Worm (Caenorhabditis elegans) whole organism, young adult: ENCODE data around the gene ztf-9.
A peak's percentile ranks its signal among the peaks of the same experiment; 100 is the strongest.

Experiments used
- B0019.2 ChIP-seq: fragments of 200-800 bp; sonication (Bioruptor generic); conservative IDR thresholded peaks from 2 replicates; pipeline ENCODE4 v1.3.6; 2022; ENCODE audit warnings: missing genetic modification reagents, missing genetic modification characterization, missing compliant biosample characterization
- B0336.3 ChIP-seq: fragments of 200-800 bp; sonication (Bioruptor generic); IDR thresholded peaks from 2 replicates; pipeline ENCODE4 v1.3.6; 2022; ENCODE audit warnings: missing genetic modification characterization, missing compliant biosample characterization
- C17E4.6 ChIP-seq: fragments of 200-800 bp; sonication (Bioruptor generic); IDR thresholded peaks from 2 replicates; pipeline ENCODE4 v1.3.6; 2022; ENCODE audit warnings: missing genetic modification reagents, missing genetic modification characterization, missing compliant biosample characterization
- F33H1.4 ChIP-seq: fragments of 200-800 bp; sonication (Bioruptor generic); IDR thresholded peaks from 2 replicates; pipeline ENCODE4 v1.3.6; 2022; ENCODE audit warnings: missing genetic modification reagents, missing genetic modification characterization, missing compliant biosample characterization
- F52B5.7 ChIP-seq: sonication (generic microtip); optimal IDR thresholded peaks from 2 replicates; lab custom pipeline; 2016; ENCODE audit warnings: mild to moderate bottlenecking, missing genetic modification characterization, missing compliant biosample characterization
- K11D2.4 ChIP-seq: fragments of 200-800 bp; sonication (Bioruptor generic); IDR thresholded peaks from 2 replicates; pipeline ENCODE4 v1.3.6; 2022; ENCODE audit warnings: missing genetic modification reagents, missing genetic modification characterization, missing compliant biosample characterization
- K12H6.12 ChIP-seq: fragments of 200-800 bp; sonication (Bioruptor generic); optimal IDR thresholded peaks from 2 replicates; lab custom pipeline; 2018; ENCODE audit warnings: mild to moderate bottlenecking, missing genetic modification characterization, missing compliant biosample characterization
- T07F8.4 ChIP-seq: sonication (generic microtip); optimal IDR thresholded peaks from 2 replicates; lab custom pipeline; 2016; ENCODE audit warnings: mild to moderate bottlenecking, missing genetic modification characterization, moderate library complexity, missing compliant biosample characterization
- Y53G8AR.9 ChIP-seq: fragments of 200-800 bp; sonication (Bioruptor generic); conservative IDR thresholded peaks from 2 replicates; pipeline ENCODE4 v1.3.6; 2022; ENCODE audit warnings: missing genetic modification reagents, missing genetic modification characterization, missing compliant biosample characterization
- Y79H2A.3 ChIP-seq: fragments of 200-800 bp; sonication (Bioruptor generic); conservative IDR thresholded peaks from 2 replicates; pipeline ENCODE4 v1.3.6; 2022; ENCODE audit warnings: missing genetic modification reagents, missing genetic modification characterization, missing compliant biosample characterization
- aptf-2 ChIP-seq: fragments of 200-800 bp; sonication (Bioruptor generic); conservative IDR thresholded peaks from 2 replicates; pipeline ENCODE4 v1.3.6; 2022; ENCODE audit warnings: missing genetic modification reagents, missing genetic modification characterization, missing compliant biosample characterization
- athp-1 ChIP-seq: sonication (generic microtip); optimal IDR thresholded peaks from 2 replicates; lab custom pipeline; 2017; ENCODE audit warnings: mild to moderate bottlenecking, missing genetic modification characterization, missing compliant biosample characterization
- attf-6 ChIP-seq: fragments of 200-800 bp; sonication (Bioruptor generic); IDR thresholded peaks from 2 replicates; pipeline ENCODE4 v1.3.6; 2022; ENCODE audit warnings: missing genetic modification reagents, missing genetic modification characterization, missing compliant biosample characterization
- bed-1 ChIP-seq: fragments of 200-800 bp; sonication (Bioruptor generic); IDR thresholded peaks from 2 replicates; pipeline ENCODE4 v1.3.6; 2022; ENCODE audit warnings: missing genetic modification reagents, missing genetic modification characterization, missing compliant biosample characterization
- bed-2 ChIP-seq: fragments of 200-800 bp; sonication (Bioruptor generic); IDR thresholded peaks from 2 replicates; pipeline ENCODE4 v1.3.6; 2022; ENCODE audit warnings: missing genetic modification reagents, missing genetic modification characterization, missing compliant biosample characterization
- ccch-3 ChIP-seq: fragments of 200-800 bp; sonication (Bioruptor generic); optimal IDR thresholded peaks from 2 replicates; lab custom pipeline; 2018; ENCODE audit warnings: mild to moderate bottlenecking, missing genetic modification characterization, missing compliant biosample characterization
- ceh-100 ChIP-seq: fragments of 200-800 bp; sonication (Bioruptor generic); IDR thresholded peaks from 2 replicates; pipeline ENCODE4 v1.3.6; 2022; ENCODE audit warnings: missing genetic modification reagents, missing genetic modification characterization, missing compliant biosample characterization
- ceh-79 ChIP-seq: sonication (generic microtip); optimal IDR thresholded peaks from 2 replicates; lab custom pipeline; 2017; ENCODE audit warnings: mild to moderate bottlenecking, missing genetic modification characterization, missing compliant biosample characterization
- ceh-91 ChIP-seq: fragments of 200-800 bp; sonication (Bioruptor generic); IDR thresholded peaks from 2 replicates; pipeline ENCODE4 v1.3.6; 2022; ENCODE audit warnings: missing genetic modification reagents, missing genetic modification characterization, missing compliant biosample characterization
- dpl-1 ChIP-seq: fragments of 150-350 bp; optimal IDR thresholded peaks from 2 replicates; lab custom pipeline; 2014; ENCODE audit warnings: missing biosample characterization, missing genetic modification reagents, missing genetic modification characterization
- efl-1 ChIP-seq: fragments of 150-350 bp; optimal IDR thresholded peaks from 2 replicates; lab custom pipeline; 2014; ENCODE audit warnings: missing biosample characterization, missing genetic modification reagents, missing genetic modification characterization
- egl-44 ChIP-seq: fragments of 200-800 bp; sonication (Bioruptor generic); IDR thresholded peaks from 2 replicates; pipeline ENCODE4 v1.3.6; 2022; ENCODE audit warnings: missing genetic modification reagents, missing genetic modification characterization, missing compliant biosample characterization
- him-1 ChIP-seq: sonication (generic microtip); optimal IDR thresholded peaks from 2 replicates; lab custom pipeline; 2016; ENCODE audit warnings: missing genotype, missing genetic modification reagents, missing genetic modification characterization, missing compliant biosample characterization
- hlh-12 ChIP-seq: sonication (generic microtip); optimal IDR thresholded peaks from 2 replicates; lab custom pipeline; 2016; ENCODE audit warnings: missing genetic modification characterization, missing compliant biosample characterization
- hlh-26 ChIP-seq: fragments of 200-800 bp; sonication (Bioruptor generic); conservative IDR thresholded peaks from 2 replicates; pipeline ENCODE4 v1.3.6; 2022; ENCODE audit warnings: missing genetic modification reagents, missing genetic modification characterization, missing compliant biosample characterization
- hmg-1.2 ChIP-seq: fragments of 200-800 bp; sonication (Bioruptor generic); IDR thresholded peaks from 2 replicates; pipeline ENCODE4 v1.3.6; 2022; ENCODE audit warnings: missing genetic modification reagents, missing genetic modification characterization, missing compliant biosample characterization
- hrde-1 ChIP-seq: sonication (generic microtip); optimal IDR thresholded peaks from 2 replicates; lab custom pipeline; 2016; ENCODE audit warnings: missing genetic modification characterization, mild to moderate bottlenecking, missing compliant biosample characterization, moderate library complexity, missing genotype, missing genetic modification reagents, borderline replicate concordance
- lag-1 ChIP-seq: fragments of 200-800 bp; sonication (Bioruptor generic); IDR thresholded peaks from 2 replicates; pipeline ENCODE4 v1.3.6; 2022; ENCODE audit warnings: missing genetic modification reagents, missing genetic modification characterization, missing compliant biosample characterization
- lin-35 ChIP-seq, 3 experiments: fragments of 150-350 bp in 2 of 3; sonication (generic microtip) in 1 of 3; optimal IDR thresholded peaks; 2 replicates each; lab custom pipeline; 2014 to 2018; ENCODE audit warnings: missing biosample characterization in 3 of 3, missing genetic modification characterization in 3 of 3, missing genetic modification reagents in 3 of 3
- lin-54 ChIP-seq: fragments of 200-800 bp; sonication (Bioruptor generic); optimal IDR thresholded peaks from 2 replicates; lab custom pipeline; 2018; ENCODE audit warnings: mild to moderate bottlenecking, missing genetic modification characterization, missing compliant biosample characterization
- madf-10 ChIP-seq: sonication (generic microtip); optimal IDR thresholded peaks from 2 replicates; lab custom pipeline; 2016; ENCODE audit warnings: mild to moderate bottlenecking, missing genetic modification characterization, missing compliant biosample characterization
- madf-3 ChIP-seq: fragments of 200-800 bp; sonication (Bioruptor generic); IDR thresholded peaks from 2 replicates; pipeline ENCODE4 v1.3.6; 2022; ENCODE audit warnings: missing genetic modification reagents, missing genetic modification characterization, missing compliant biosample characterization
- mcd-1 ChIP-seq: fragments of 200-800 bp; sonication (Bioruptor generic); IDR thresholded peaks from 2 replicates; pipeline ENCODE4 v1.3.6; 2022; ENCODE audit warnings: missing genetic modification reagents, missing genetic modification characterization, missing compliant biosample characterization
- nfya-1 ChIP-seq: sonication (generic microtip); optimal IDR thresholded peaks from 2 replicates; lab custom pipeline; 2017; ENCODE audit warnings: antibody characterized with exemption, missing compliant biosample characterization, missing genetic modification characterization, borderline replicate concordance; ENCODE audit not compliant: insufficient read depth
- nhr-179 ChIP-seq: sonication (generic microtip); optimal IDR thresholded peaks from 2 replicates; lab custom pipeline; 2016; ENCODE audit warnings: mild to moderate bottlenecking, missing genetic modification characterization, missing compliant biosample characterization
- nhr-27 ChIP-seq: fragments of 200-800 bp; sonication (Bioruptor generic); optimal IDR thresholded peaks from 2 replicates; lab custom pipeline; 2018; ENCODE audit warnings: mild to moderate bottlenecking, missing genetic modification characterization, moderate library complexity, missing compliant biosample characterization
- pbrm-1 ChIP-seq: fragments of 200-800 bp; sonication (Bioruptor generic); IDR thresholded peaks from 2 replicates; pipeline ENCODE4 v1.3.6; 2022; ENCODE audit warnings: missing genetic modification reagents, missing genetic modification characterization, missing compliant biosample characterization
- rpc-1 ChIP-seq, 2 experiments: fragments of 150-350 bp in 1 of 2; sonication (generic microtip) in 1 of 2; optimal IDR thresholded peaks; 2 replicates each; lab custom pipeline; 2014 to 2018; ENCODE audit warnings: missing biosample characterization in 1 of 2, missing genetic modification characterization in 1 of 2, missing genetic modification reagents in 1 of 2, missing genotype in 1 of 2
- snpc-4 ChIP-seq, 5 experiments: fragments of 150-350 bp in 1 of 5; sonication (generic microtip) in 4 of 5; optimal IDR thresholded peaks; 2 replicates each; lab custom pipeline; 2014 to 2018; ENCODE audit warnings: missing genetic modification characterization in 5 of 5, missing biosample characterization in 3 of 5, antibody characterized with exemption in 2 of 5, mild to moderate bottlenecking in 2 of 5, missing compliant biosample characterization in 2 of 5, missing genotype in 2 of 5, moderate library complexity in 2 of 5, missing genetic modification reagents in 1 of 5
- somi-1 ChIP-seq: fragments of 200-800 bp; sonication (Bioruptor generic); optimal IDR thresholded peaks from 2 replicates; lab custom pipeline; 2018; ENCODE audit warnings: mild to moderate bottlenecking, missing genetic modification characterization, missing compliant biosample characterization
- sptf-2 ChIP-seq: fragments of 200-800 bp; sonication (Bioruptor generic); optimal IDR thresholded peaks from 2 replicates; lab custom pipeline; 2018; ENCODE audit warnings: mild to moderate bottlenecking, missing genetic modification characterization, missing compliant biosample characterization
- tbp1 ChIP-seq: fragments of 200-800 bp; sonication (Bioruptor generic); optimal IDR thresholded peaks from 2 replicates; lab custom pipeline; 2018; ENCODE audit warnings: mild to moderate bottlenecking, missing genetic modification characterization, missing compliant biosample characterization
- unc-130 ChIP-seq: sonication (generic microtip); optimal IDR thresholded peaks from 2 replicates; lab custom pipeline; 2016; ENCODE audit warnings: missing genetic modification reagents, missing genetic modification characterization, missing compliant biosample characterization
- ztf-25 ChIP-seq: fragments of 200-800 bp; sonication (Bioruptor generic); IDR thresholded peaks from 2 replicates; pipeline ENCODE4 v1.3.6; 2022; ENCODE audit warnings: missing genetic modification reagents, missing genetic modification characterization, missing compliant biosample characterization
- ztf-28 ChIP-seq: fragments of 200-800 bp; sonication (Bioruptor generic); IDR thresholded peaks from 2 replicates; pipeline ENCODE4 v1.3.6; 2022; ENCODE audit warnings: missing genetic modification reagents, missing genetic modification characterization, missing compliant biosample characterization
- ztf-3 ChIP-seq: fragments of 200-800 bp; sonication (Bioruptor generic); optimal IDR thresholded peaks from 2 replicates; lab custom pipeline; 2018; ENCODE audit warnings: mild to moderate bottlenecking, missing genetic modification characterization, missing compliant biosample characterization
- ztf-6 ChIP-seq: fragments of 200-800 bp; sonication (Bioruptor generic); IDR thresholded peaks from 2 replicates; pipeline ENCODE4 v1.3.6; 2022; ENCODE audit warnings: missing genetic modification reagents, missing genetic modification characterization, missing compliant biosample characterization

ztf-9 gene

DNA sequence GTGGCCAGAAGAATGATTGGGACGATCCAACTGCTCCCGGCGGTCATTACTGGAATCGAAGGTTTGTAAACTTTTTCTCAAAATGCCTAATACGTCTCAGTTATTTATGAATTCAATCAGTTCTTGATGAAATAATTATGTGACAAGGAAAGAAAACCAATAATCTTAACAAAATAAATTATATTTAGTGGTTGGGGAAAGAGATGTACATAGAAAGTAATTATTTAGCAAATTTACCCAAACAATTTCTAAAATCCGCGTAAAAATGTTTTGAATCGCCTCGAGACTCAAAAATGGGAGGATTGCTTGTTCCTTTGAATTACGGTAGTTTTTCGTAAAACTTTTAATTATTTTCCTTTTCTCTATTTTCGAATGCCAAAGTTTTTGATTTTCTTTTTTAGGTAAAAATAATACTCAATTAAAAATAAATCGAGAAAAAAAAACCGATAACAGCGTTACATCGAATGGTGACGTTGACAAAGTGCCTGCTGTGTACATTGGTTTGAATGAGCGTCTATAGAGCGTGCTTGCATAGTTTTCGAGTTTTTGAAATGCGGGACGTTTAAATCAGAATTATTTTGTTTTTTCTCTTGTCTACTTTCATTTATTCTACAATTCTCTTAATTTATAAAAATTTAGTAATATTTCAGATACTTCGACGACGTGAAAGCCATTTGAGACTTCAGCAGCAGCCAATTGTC lies 37.7 kb upstream of the ztf-9 start, which contains the start of the genes aagr-3 and drap-1 (continued):
- TF ChIP-seq hlh-26 (GFP tag; lab: Robert Waterston, UW) (no peak), dpl-1 (GFP tag; lab: Kevin White, UChicago) (peak; percentile 10), ztf-25 (GFP tag; lab: Robert Waterston, UW) (no peak), bed-1 (GFP tag; lab: Robert Waterston, UW) (no peak), Y53G8AR.9 (GFP tag; lab: Robert Waterston, UW) (no peak), somi-1 (no peak), hlh-12 (tag; lab: Kevin White, UChicago) (no peak), rpc-1 (optimal IDR thresholded peaks at IDR 0.05; lab: Kevin White, UChicago) (no peak), rpc-1 (tag; optimal IDR thresholded peaks at IDR 0.05; lab: Kevin White, UChicago) (no peak), K12H6.12 (tag; lab: Kevin White, UChicago) (no peak), lag-1 (GFP tag; lab: Robert Waterston, UW) (no peak), snpc-4 (GFP tag; optimal IDR thresholded peaks at IDR 0.05; lab: Kevin White, UChicago) (no peak), snpc-4 (tag; optimal IDR thresholded peaks at IDR 0.05; lab: Kevin White, UChicago) (peak in 1 of 4 experiments; percentile 8), nhr-179 (tag; lab: Kevin White, UChicago) (no peak), pbrm-1 (GFP tag; lab: Robert Waterston, UW) (no peak), lin-54 (GFP tag; lab: Kevin White, UChicago) (peak; percentile 42), ccch-3 (GFP tag; lab: Kevin White, UChicago) (no peak), lin-35 (GFP tag; optimal IDR thresholded peaks at IDR 0.05; lab: Kevin White, UChicago) (no peak), athp-1 (tag; lab: Kevin White, UChicago) (no peak), K11D2.4 (no peak), efl-1 (GFP tag; lab: Kevin White, UChicago) (peak; percentile 3), nfya-1 (tag; lab: Kevin White, UChicago) (no peak), hmg-1.2 (GFP tag; lab: Robert Waterston, UW) (no peak), ztf-3 (GFP tag; lab: Kevin White, UChicago) (no peak), Y79H2A.3 (GFP tag; lab: Robert Waterston, UW) (no peak), ceh-100 (GFP tag; lab: Robert Waterston, UW) (no peak), ceh-79 (tag; lab: Kevin White, UChicago) (no peak), nhr-27 (tag; lab: Kevin White, UChicago) (no peak), mcd-1 (GFP tag; lab: Robert Waterston, UW) (peak; percentile 62), F33H1.4 (GFP tag; lab: Robert Waterston, UW) (peak; percentile 50; the same call in 1 of the 2 replicates), bed-2 (GFP tag; lab: Robert Waterston, UW) (no peak), him-1 (tag; lab: Kevin White, UChicago) (no peak), B0336.3 (GFP tag; lab: Robert Waterston, UW) (no peak), sptf-2 (no peak), ztf-6 (GFP tag; lab: Robert Waterston, UW) (no peak), C17E4.6 (GFP tag; lab: Robert Waterston, UW) (no peak), hrde-1 (no peak), F52B5.7 (no peak), madf-3 (GFP tag; lab: Robert Waterston, UW) (no peak), ceh-91 (0 out of 2 replicates have a peak, but pooled peaks have one; percentile 27), tbp1 (peak; percentile 0), ztf-28 (GFP tag; lab: Robert Waterston, UW) (no peak), aptf-2 (GFP tag; lab: Robert Waterston, UW) (no peak), attf-6 (GFP tag; lab: Robert Waterston, UW) (no peak), B0019.2 (GFP tag; lab: Robert Waterston, UW) (no peak), egl-44 (GFP tag; lab: Robert Waterston, UW) (no peak), unc-130 (no peak), T07F8.4 (tag; lab: Kevin White, UChicago) (no peak), madf-10 (tag; lab: Kevin White, UChicago) (no peak)
